Fruit fly (Drosophila melanogaster) whole organism, adult: ENCODE results near the gene HIP-R.

Experiments
- CG11617 ChIP-seq: fragments of 200-800 bp; sonication (Bioruptor generic); optimal IDR thresholded peaks from 2 replicates; lab custom pipeline; 2017; ENCODE audit warnings: mild to moderate bottlenecking, missing biosample characterization, missing genetic modification reagents, missing genetic modification characterization
- CG12768 ChIP-seq: fragments of 200-800 bp; sonication (Bioruptor generic); optimal IDR thresholded peaks from 2 replicates; lab custom pipeline; 2017; ENCODE audit warnings: missing biosample characterization, missing genetic modification characterization, mild to moderate bottlenecking, moderate library complexity, missing genetic modification reagents
- CG1620 ChIP-seq: fragments of 200-800 bp; sonication (Bioruptor generic); optimal IDR thresholded peaks from 2 replicates; lab custom pipeline; 2016; ENCODE audit warnings: missing biosample characterization, missing genetic modification characterization
- CG7045 ChIP-seq: fragments of 200-800 bp; sonication (Bioruptor generic); optimal IDR thresholded peaks from 2 replicates; lab custom pipeline; 2017; ENCODE audit warnings: missing biosample characterization, mild to moderate bottlenecking, missing genetic modification characterization
- CG7101 ChIP-seq: fragments of 200-800 bp; sonication (Bioruptor generic); optimal IDR thresholded peaks from 2 replicates; lab custom pipeline; 2018; ENCODE audit warnings: missing biosample characterization, mild to moderate bottlenecking, missing genetic modification characterization, moderate library complexity
- Crg-1 ChIP-seq: fragments of 200-800 bp; sonication (Bioruptor generic); optimal IDR thresholded peaks from 2 replicates; lab custom pipeline; 2016; ENCODE audit warnings: missing biosample characterization, missing genetic modification characterization
- cic ChIP-seq: fragments of 200-800 bp; sonication (Bioruptor generic); optimal IDR thresholded peaks from 2 replicates; lab custom pipeline; 2017; ENCODE audit warnings: missing biosample characterization, mild to moderate bottlenecking, missing genetic modification characterization, moderate library complexity
- cnc ChIP-seq, 2 experiments: fragments of >200 bp; optimal IDR thresholded peaks; 2 replicates each; lab custom pipeline; 2017
- kay ChIP-seq: fragments of 200-800 bp; sonication (Bioruptor generic); peaks from one replicate; lab custom pipeline; 2016; ENCODE audit warnings: missing biosample characterization, missing genetic modification characterization, borderline replicate concordance
- ovo ChIP-seq: fragments of 200-800 bp; sonication (Bioruptor generic); optimal IDR thresholded peaks from 2 replicates; lab custom pipeline; 2016; ENCODE audit warnings: missing biosample characterization, missing genetic modification characterization
- pad ChIP-seq: fragments of 200-800 bp; sonication (Bioruptor generic); optimal IDR thresholded peaks from 3 replicates; lab custom pipeline; 2017; ENCODE audit warnings: missing biosample characterization, missing genetic modification characterization, mild to moderate bottlenecking, moderate library complexity, missing genetic modification reagents
- tj ChIP-seq: fragments of 200-800 bp; sonication (Bioruptor generic); optimal IDR thresholded peaks from 3 replicates; lab custom pipeline; 2017; ENCODE audit warnings: missing biosample characterization, mild to moderate bottlenecking, missing genetic modification characterization, moderate library complexity
- toe ChIP-seq: fragments of 200-800 bp; sonication (Bioruptor generic); optimal IDR thresholded peaks from 2 replicates; lab custom pipeline; 2016; ENCODE audit warnings: missing biosample characterization, missing genetic modification characterization

- TF ChIP-seq CG12768 (peak; percentile 81), toe (peak; percentile 74), ovo (peak; percentile 81), CG7045 (GFP tag; lab: Kevin White, UChicago) (peak; percentile 88), CG7101 (tag; lab: Kevin White, UChicago) (peak; percentile 99), kay (GFP tag; lab: Kevin White, UChicago) (peak; percentile 89), cnc (optimal IDR thresholded peaks at IDR 0.05; lab: Kevin White, UChicago) (no peak), CG1620 (GFP tag; lab: Kevin White, UChicago) (peak; percentile 95), tj (GFP tag; lab: Kevin White, UChicago) (peak; percentile 84), Crg-1 (GFP tag; lab: Kevin White, UChicago) (peak; percentile 93), cic (GFP tag; lab: Kevin White, UChicago) (peak; percentile 65), CG11617 (GFP tag; lab: Kevin White, UChicago) (peak; percentile 93), pad (GFP tag; lab: Kevin White, UChicago) (peak; percentile 87)
Observed at dm6 chrX:3774277-3774676, 15.5 kb upstream of the HIP-R start.
